Worm (Caenorhabditis elegans): ENCODE results near the gene srb-6.
A peak's percentile ranks its signal among the peaks of the same experiment; 100 is the strongest.

The srb-6 gene

ce11 chrII:10194605-10195004, at the start of gene srb-6:
TSS of gene srb-6 (plus strand) at chrII:10194905.
- no peak for TF ChIP-seq zip-5 (tag; optimal IDR thresholded peaks at IDR 0.05)
- TF ChIP-seq ref-2 (tag; optimal IDR thresholded peaks at IDR 0.05), result no peak
- TF ChIP-seq unc-55 (GFP tag; optimal IDR thresholded peaks at IDR 0.05), result no peak
- no peak for TF ChIP-seq elt-2 (tag; optimal IDR thresholded peaks at IDR 0.05)
- no peak for TF ChIP-seq ceh-34 (tag; optimal IDR thresholded peaks at IDR 0.05)
- TF ChIP-seq ceh-30 (tag; optimal IDR thresholded peaks at IDR 0.05), result no peak
- TF ChIP-seq fkh-10 (GFP tag; optimal IDR thresholded peaks at IDR 0.05), result no peak
- no peak for TF ChIP-seq Y22D7AL.16 (tag; optimal IDR thresholded peaks at IDR 0.05)
- TF ChIP-seq eyg-1 (tag; optimal IDR thresholded peaks at IDR 0.05), result no peak
- no peak for TF ChIP-seq rnt-1 (tag; optimal IDR thresholded peaks at IDR 0.05)
- TF ChIP-seq hlh-30 (tag; optimal IDR thresholded peaks at IDR 0.05; ENCODE audit: insufficient read depth), result no peak
- TF ChIP-seq sox-2 (GFP tag; IDR thresholded peaks at IDR 0.05), result no peak

- TF ChIP-seq nfya-1 (tag; optimal IDR thresholded peaks at IDR 0.05) (peak; percentile 69), ztf-16 (tag; optimal IDR thresholded peaks at IDR 0.05) (no peak)
These were observed 48.2 kb upstream of the srb-6 start, which contains the start of gene pax-3 for ce11 chrII:10146488-10146887. TSS of gene pax-3 (plus strand) at chrII:10146570.

- TF ChIP-seq pha-4 (tag; optimal IDR thresholded peaks at IDR 0.05) (no peak), mec-3 (tag; optimal IDR thresholded peaks at IDR 0.05; ENCODE audit: borderline replicate concordance) (no peak), ceh-30 (tag; optimal IDR thresholded peaks at IDR 0.05) (no peak), T23F11.4 (GFP tag; optimal IDR thresholded peaks at IDR 0.05) (no peak), ref-2 (tag; optimal IDR thresholded peaks at IDR 0.05) (no peak), pha-2 (tag; optimal IDR thresholded peaks at IDR 0.05) (no peak), lin-11 (tag; optimal IDR thresholded peaks at IDR 0.05) (no peak), hlh-30 (tag; optimal IDR thresholded peaks at IDR 0.05; ENCODE audit: insufficient read depth) (no peak), ahr-1 (tag; optimal IDR thresholded peaks at IDR 0.05) (no peak), C38D4.7 (GFP tag; optimal IDR thresholded peaks at IDR 0.05) (no peak), odd-2 (tag; optimal IDR thresholded peaks at IDR 0.05) (no peak), fkh-10 (GFP tag; optimal IDR thresholded peaks at IDR 0.05) (no peak), che-1 (tag; optimal IDR thresholded peaks at IDR 0.05) (no peak), ztf-16 (tag; optimal IDR thresholded peaks at IDR 0.05) (no peak), ceh-34 (tag; optimal IDR thresholded peaks at IDR 0.05) (no peak)
These were observed 47.2 kb upstream of the srb-6 start for ce11 chrII:10147502-10147901.

- TF ChIP-seq fkh-10 (GFP tag; optimal IDR thresholded peaks at IDR 0.05) (no peak), ceh-24 (tag; optimal IDR thresholded peaks at IDR 0.05) (no peak), hlh-6 (tag; optimal IDR thresholded peaks at IDR 0.05) (no peak), ceh-9 (tag; optimal IDR thresholded peaks at IDR 0.05) (no peak), sox-2 (GFP tag; IDR thresholded peaks at IDR 0.05) (no peak), odd-2 (tag; optimal IDR thresholded peaks at IDR 0.05) (no peak), ama-1 (optimal IDR thresholded peaks at IDR 0.05) (no peak), pat-9 (tag; optimal IDR thresholded peaks at IDR 0.05) (no peak), sox-4 (tag; optimal IDR thresholded peaks at IDR 0.05) (no peak), ceh-30 (tag; optimal IDR thresholded peaks at IDR 0.05) (no peak), nfya-1 (tag; optimal IDR thresholded peaks at IDR 0.05) (no peak), ceh-34 (tag; optimal IDR thresholded peaks at IDR 0.05) (no peak), pros-1 (tag; optimal IDR thresholded peaks at IDR 0.05) (no peak), dmd-4 (tag; optimal IDR thresholded peaks at IDR 0.05; ENCODE audit: borderline replicate concordance) (no peak)
These were observed 39.6 kb upstream of the srb-6 start, which contains the start of gene nlp-63 for ce11 chrII:10155106-10155505. TSS of gene nlp-63 (plus strand) at chrII:10155406.

ce11 chrII:10162785-10163184, 31.9 kb upstream of the srb-6 start:
- TF ChIP-seq elt-2 (tag; optimal IDR thresholded peaks at IDR 0.05), result no peak
- TF ChIP-seq hlh-8 (tag; optimal IDR thresholded peaks at IDR 0.05), result no peak
- TF ChIP-seq ceh-45 (GFP tag; IDR thresholded peaks at IDR 0.05), result no peak
- TF ChIP-seq F13H6.1 (tag; optimal IDR thresholded peaks at IDR 0.05), result no peak
- TF ChIP-seq T23F11.4 (GFP tag; optimal IDR thresholded peaks at IDR 0.05), result peak; percentile 38
